Worm (Caenorhabditis elegans): ENCODE data around the gene erl-1.

- no peak for TF ChIP-seq egl-27 (tag; optimal IDR thresholded peaks at IDR 0.05)
- no peak for TF ChIP-seq snpc-4 (tag; optimal IDR thresholded peaks at IDR 0.05)
- TF ChIP-seq lin-39 (tag; optimal IDR thresholded peaks at IDR 0.05): no peak
- no peak for TF ChIP-seq ama-1 (optimal IDR thresholded peaks at IDR 0.05)
- TF ChIP-seq zag-1 (tag; optimal IDR thresholded peaks at IDR 0.05): no peak
- TF ChIP-seq ZK546.5 (tag; optimal IDR thresholded peaks at IDR 0.05): no peak
- TF ChIP-seq fos-1 (tag; optimal IDR thresholded peaks at IDR 0.05): no peak
- no peak for TF ChIP-seq skn-1 (tag; optimal IDR thresholded peaks at IDR 0.05)
Measured at ce11 chrIV:12279340-12279739, 8.4 kb upstream of the erl-1 start, which contains the start of gene ltah-1.1.

Data from whole organism, L3 larva.